Fruit fly (Drosophila melanogaster): ENCODE measurements around the gene CecA1.

CecA1 gene

dm6 chr3R:30235253-30235652 is 24.6 kb downstream of the CecA1 start:
- TF ChIP-seq psq (optimal IDR thresholded peaks at IDR 0.05) (no peak), ttk (optimal IDR thresholded peaks at IDR 0.05) (no peak), Myc (optimal IDR thresholded peaks at IDR 0.05) (no peak), insv (optimal IDR thresholded peaks at IDR 0.05) (no peak), Sin3A (optimal IDR thresholded peaks at IDR 0.05) (no peak), h (optimal IDR thresholded peaks at IDR 0.05) (no peak)

- TF ChIP-seq Myc (optimal IDR thresholded peaks at IDR 0.05) (no peak), Sin3A (optimal IDR thresholded peaks at IDR 0.05) (no peak), h (optimal IDR thresholded peaks at IDR 0.05) (no peak), insv (optimal IDR thresholded peaks at IDR 0.05) (no peak), psq (optimal IDR thresholded peaks at IDR 0.05) (no peak), ttk (optimal IDR thresholded peaks at IDR 0.05) (no peak)
Observed at dm6 chr3R:30236994-30237393, 26.3 kb downstream of the CecA1 start.

- no peak for TF ChIP-seq psq (optimal IDR thresholded peaks at IDR 0.05)
- no peak for TF ChIP-seq insv (optimal IDR thresholded peaks at IDR 0.05)
- TF ChIP-seq ttk (optimal IDR thresholded peaks at IDR 0.05) = no peak
- no peak for TF ChIP-seq h (optimal IDR thresholded peaks at IDR 0.05)
- no peak for TF ChIP-seq Sin3A (optimal IDR thresholded peaks at IDR 0.05)
- TF ChIP-seq Myc (optimal IDR thresholded peaks at IDR 0.05) = no peak
Observed at dm6 chr3R:30237634-30238033, 27.0 kb downstream of the CecA1 start, which contains the start of gene CG43448. CG43448 (minus strand) TSS chr3R:30237734.

- TF ChIP-seq psq (optimal IDR thresholded peaks at IDR 0.05) (no peak), ttk (optimal IDR thresholded peaks at IDR 0.05) (no peak), insv (optimal IDR thresholded peaks at IDR 0.05) (no peak), Myc (optimal IDR thresholded peaks at IDR 0.05) (no peak), Sin3A (optimal IDR thresholded peaks at IDR 0.05) (no peak), h (optimal IDR thresholded peaks at IDR 0.05) (no peak)
Observed at dm6 chr3R:30240245-30240644, 29.6 kb downstream of the CecA1 start.

dm6 chr3R:30243262-30243815 is 32.7 kb downstream of the CecA1 start, which contains the start of gene CG9737:
CG9737 (minus strand) TSS chr3R:30243312.
- no peak for TF ChIP-seq h (optimal IDR thresholded peaks at IDR 0.05)
- no peak for TF ChIP-seq insv (optimal IDR thresholded peaks at IDR 0.05)
- TF ChIP-seq psq (optimal IDR thresholded peaks at IDR 0.05) = no peak
- TF ChIP-seq ttk (optimal IDR thresholded peaks at IDR 0.05) = no peak
- no peak for TF ChIP-seq Myc (optimal IDR thresholded peaks at IDR 0.05)

- TF ChIP-seq psq (optimal IDR thresholded peaks at IDR 0.05) = no peak
- no peak for TF ChIP-seq Sin3A (optimal IDR thresholded peaks at IDR 0.05)
- TF ChIP-seq insv (optimal IDR thresholded peaks at IDR 0.05) = no peak
- no peak for TF ChIP-seq ttk (optimal IDR thresholded peaks at IDR 0.05)
- TF ChIP-seq h (optimal IDR thresholded peaks at IDR 0.05) = no peak
- no peak for TF ChIP-seq Myc (optimal IDR thresholded peaks at IDR 0.05)
Observed at dm6 chr3R:30245739-30246589, 35.3 kb downstream of the CecA1 start.

- TF ChIP-seq Myc (optimal IDR thresholded peaks at IDR 0.05) (no peak), Sin3A (optimal IDR thresholded peaks at IDR 0.05) (no peak), psq (optimal IDR thresholded peaks at IDR 0.05) (no peak), ttk (optimal IDR thresholded peaks at IDR 0.05) (no peak), insv (optimal IDR thresholded peaks at IDR 0.05) (no peak), h (optimal IDR thresholded peaks at IDR 0.05) (no peak)
Observed at dm6 chr3R:30246603-30247002, 35.9 kb downstream of the CecA1 start, which contains the start of gene CG9733. CG9733 (minus strand) TSS chr3R:30246703.

- TF ChIP-seq h (optimal IDR thresholded peaks at IDR 0.05) (no peak), Sin3A (optimal IDR thresholded peaks at IDR 0.05) (no peak), insv (optimal IDR thresholded peaks at IDR 0.05) (no peak), ttk (optimal IDR thresholded peaks at IDR 0.05) (no peak), psq (optimal IDR thresholded peaks at IDR 0.05) (no peak), Myc (optimal IDR thresholded peaks at IDR 0.05) (no peak)
Observed at dm6 chr3R:30247802-30248363, 37.2 kb downstream of the CecA1 start.

- TF ChIP-seq Sin3A (optimal IDR thresholded peaks at IDR 0.05) (no peak), Myc (optimal IDR thresholded peaks at IDR 0.05) (no peak), h (optimal IDR thresholded peaks at IDR 0.05) (no peak), psq (optimal IDR thresholded peaks at IDR 0.05) (no peak), insv (optimal IDR thresholded peaks at IDR 0.05) (no peak), ttk (optimal IDR thresholded peaks at IDR 0.05) (no peak)
Observed at dm6 chr3R:30248565-30248964, 37.9 kb downstream of the CecA1 start.

- TF ChIP-seq insv (optimal IDR thresholded peaks at IDR 0.05) (no peak), ttk (optimal IDR thresholded peaks at IDR 0.05) (no peak), Sin3A (optimal IDR thresholded peaks at IDR 0.05) (no peak), h (optimal IDR thresholded peaks at IDR 0.05) (no peak), psq (optimal IDR thresholded peaks at IDR 0.05) (no peak), Myc (optimal IDR thresholded peaks at IDR 0.05) (no peak)
Observed at dm6 chr3R:30249283-30249682, 38.6 kb downstream of the CecA1 start, which contains the start of gene CG34299. CG34299 (plus strand) TSS chr3R:30249583.

dm6 chr3R:30250496-30250978 is 39.9 kb downstream of the CecA1 start, which contains the start of gene CG9682:
CG9682 (plus strand) TSS chr3R:30250928.
- TF ChIP-seq h (optimal IDR thresholded peaks at IDR 0.05) (no peak), insv (optimal IDR thresholded peaks at IDR 0.05) (no peak), ttk (optimal IDR thresholded peaks at IDR 0.05) (no peak), psq (optimal IDR thresholded peaks at IDR 0.05) (no peak), Sin3A (optimal IDR thresholded peaks at IDR 0.05) (no peak), Myc (optimal IDR thresholded peaks at IDR 0.05) (no peak)

- TF ChIP-seq ttk (optimal IDR thresholded peaks at IDR 0.05) = no peak
- TF ChIP-seq insv (optimal IDR thresholded peaks at IDR 0.05) = no peak
- no peak for TF ChIP-seq Myc (optimal IDR thresholded peaks at IDR 0.05)
- no peak for TF ChIP-seq h (optimal IDR thresholded peaks at IDR 0.05)
- no peak for TF ChIP-seq Sin3A (optimal IDR thresholded peaks at IDR 0.05)
- no peak for TF ChIP-seq psq (optimal IDR thresholded peaks at IDR 0.05)
Observed at dm6 chr3R:30252317-30252716, 41.6 kb downstream of the CecA1 start.
